Fruit fly (Drosophila melanogaster) whole organism: ENCODE results near the gene Pxn.

ENCODE experiments used
- CG8478 ChIP-seq: fragments of >200 bp; optimal IDR thresholded peaks from 2 replicates; lab custom pipeline; 2018; ENCODE audit warnings: inconsistent platforms
- Dll ChIP-seq: fragments of >200 bp; optimal IDR thresholded peaks from 2 replicates; lab custom pipeline; 2017
- pan ChIP-seq: fragments of >200 bp; optimal IDR thresholded peaks from 2 replicates; lab custom pipeline; 2017
- psq ChIP-seq: fragments of >200 bp; optimal IDR thresholded peaks from 2 replicates; lab custom pipeline; 2017
- usp ChIP-seq: fragments of >200 bp; optimal IDR thresholded peaks from 2 replicates; lab custom pipeline; 2017; ENCODE audit warnings: missing biosample characterization, missing genetic modification characterization, mixed read lengths

- TF ChIP-seq usp (GFP tag; lab: Kevin White, UChicago) (no peak), pan (lab: Kevin White, UChicago) (no peak), Dll (lab: Kevin White, UChicago) (no peak), psq (lab: Kevin White, UChicago) (no peak), CG8478 (lab: Kevin White, UChicago) (no peak)
Observed at dm6 chr3L:2631406-2631805, 1.5 kb upstream of the Pxn start, which contains the start of the genes CG42245 and MEP-1.
